Fruit fly (Drosophila melanogaster): ENCODE data around the gene mRpL1.

dm6 chr3R:8347279-8347678 lies 46.0 kb downstream of the mRpL1 start, which contains the start of gene CG7352:
- TF ChIP-seq Ets98B (GFP tag; IDR thresholded peaks at IDR 0.05): no peak
- TF ChIP-seq CG32121 (GFP tag; IDR thresholded peaks at IDR 0.05): no peak
- no peak for TF ChIP-seq gl (tag; optimal IDR thresholded peaks at IDR 0.05)
- TF ChIP-seq CG10348 (GFP tag; IDR thresholded peaks at IDR 0.05): no peak
- no peak for TF ChIP-seq CG4496 (GFP tag; IDR thresholded peaks at IDR 0.05)
- TF ChIP-seq CG14655 (GFP tag; optimal IDR thresholded peaks at IDR 0.05): no peak
- no peak for TF ChIP-seq CG34367 (tag; optimal IDR thresholded peaks at IDR 0.05)
- no peak for TF ChIP-seq Pif1A (GFP tag; optimal IDR thresholded peaks at IDR 0.05)
- no peak for TF ChIP-seq CG8159 (tag; optimal IDR thresholded peaks at IDR 0.05)
- no peak for TF ChIP-seq EcR (GFP tag; optimal IDR thresholded peaks at IDR 0.05)
- no peak for TF ChIP-seq fd96Ca (GFP tag; IDR thresholded peaks at IDR 0.05)
- TF ChIP-seq rn (GFP tag; IDR thresholded peaks at IDR 0.05): no peak
- no peak for TF ChIP-seq CG17806 (tag; optimal IDR thresholded peaks at IDR 0.05)

All from whole organism, pupa.